Worm (Caenorhabditis elegans): ENCODE data around the gene hsb-1.

- TF ChIP-seq hlh-30 (tag; optimal IDR thresholded peaks at IDR 0.05; ENCODE audit: insufficient read depth) (no peak), hlh-15 (tag; optimal IDR thresholded peaks at IDR 0.05) (no peak)
These were observed 18.9 kb upstream of the hsb-1 start, which contains the start of gene K08E7.8 for ce11 chrIV:12585966-12586365.

Measured in whole organism, late embryonic.